Fruit fly (Drosophila melanogaster): ENCODE data around the gene Herc4.

dm6 chr3L:1320931-1321556, 7.5 kb downstream of the Herc4 start:
- TF ChIP-seq Ets98B (GFP tag; IDR thresholded peaks at IDR 0.05) (peak; percentile 18; the same call in 1 of the 2 replicates), CG12605 (GFP tag; IDR thresholded peaks at IDR 0.05) (0 out of 2 replicates have a peak, but pooled peaks have one; percentile 16), Pif1B (GFP tag; optimal IDR thresholded peaks at IDR 0.05) (no peak), CG14655 (GFP tag; optimal IDR thresholded peaks at IDR 0.05) (no peak)
